Worm (Caenorhabditis elegans): ENCODE data around the gene sms-1.

Gene sms-1

DNA sequence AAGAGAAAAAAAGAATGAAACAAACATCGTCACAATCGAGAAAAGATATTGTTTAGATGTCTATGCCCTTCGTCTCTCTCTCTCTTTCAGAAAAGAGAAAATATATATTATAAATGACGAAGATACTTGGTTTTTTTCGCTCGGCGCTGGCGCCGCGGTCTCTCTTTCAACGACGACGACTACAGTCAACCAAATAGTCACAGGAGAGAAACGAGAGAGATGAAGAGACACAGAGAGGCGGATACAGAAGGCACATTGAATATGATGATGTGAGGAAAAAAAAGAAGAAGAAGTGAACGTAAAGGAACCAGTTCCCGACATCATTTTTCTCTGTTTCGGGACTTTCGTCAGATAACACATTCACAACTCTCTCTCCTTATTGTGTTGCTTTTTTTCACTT is 6.6 kb downstream of the sms-1 start:
- TF ChIP-seq ceh-24 (tag; optimal IDR thresholded peaks at IDR 0.05) (no peak), ceh-48 (tag; optimal IDR thresholded peaks at IDR 0.05) (no peak), C38D4.7 (GFP tag; optimal IDR thresholded peaks at IDR 0.05) (no peak), ama-1 (optimal IDR thresholded peaks at IDR 0.05) (no peak), hlh-30 (tag; optimal IDR thresholded peaks at IDR 0.05; ENCODE audit: insufficient read depth) (no peak), elt-2 (tag; optimal IDR thresholded peaks at IDR 0.05) (no peak), syd-9 (tag; optimal IDR thresholded peaks at IDR 0.05) (no peak), hlh-15 (tag; optimal IDR thresholded peaks at IDR 0.05) (no peak), rnt-1 (tag; optimal IDR thresholded peaks at IDR 0.05) (no peak), sox-4 (tag; optimal IDR thresholded peaks at IDR 0.05) (no peak), madf-2 (tag; optimal IDR thresholded peaks at IDR 0.05) (no peak), dmd-4 (tag; optimal IDR thresholded peaks at IDR 0.05; ENCODE audit: borderline replicate concordance) (no peak), T23F11.4 (GFP tag; optimal IDR thresholded peaks at IDR 0.05) (no peak), ceh-2 (tag; optimal IDR thresholded peaks at IDR 0.05) (no peak)

DNA sequence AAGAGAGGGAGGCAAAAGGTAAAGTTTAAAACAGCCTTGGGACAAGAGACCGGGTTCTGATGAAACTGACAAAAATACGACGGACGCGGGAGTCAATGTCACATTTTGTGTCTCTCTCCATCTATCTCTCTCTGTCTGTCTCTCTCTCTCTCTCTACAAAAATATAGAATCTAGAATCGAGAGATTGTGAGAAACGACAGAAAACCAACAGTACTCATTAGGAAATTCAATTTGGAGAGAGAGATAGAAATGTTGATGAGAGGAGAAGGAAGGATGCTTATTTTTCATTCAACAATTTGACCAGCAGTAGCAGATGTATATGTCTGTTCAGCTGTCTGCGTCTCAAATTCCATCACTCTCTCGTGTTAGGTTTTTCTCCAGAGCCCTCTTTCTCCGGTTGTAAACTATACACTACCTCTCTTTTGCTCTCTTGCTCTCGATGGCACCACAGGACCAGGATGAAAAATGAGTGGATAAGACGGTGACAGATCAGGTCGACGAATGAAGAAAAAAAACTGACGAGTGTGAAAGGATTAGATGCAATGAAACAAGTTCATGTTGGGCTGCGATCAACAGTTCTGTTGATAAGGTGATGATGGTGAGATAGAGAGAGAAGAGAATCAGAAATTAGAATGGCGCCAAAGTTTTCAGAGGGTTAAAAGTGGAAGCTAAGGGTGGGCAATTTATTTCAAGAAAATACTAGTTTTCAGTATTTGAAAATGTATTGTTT is 8.2 kb downstream of the sms-1 start:
- peak; percentile 7 for TF ChIP-seq tbx-2 (tag; optimal IDR thresholded peaks at IDR 0.05)
- peak; percentile 20 for TF ChIP-seq hlh-8 (tag; optimal IDR thresholded peaks at IDR 0.05)
- TF ChIP-seq eyg-1 (tag; optimal IDR thresholded peaks at IDR 0.05): no peak
- no peak for TF ChIP-seq unc-86 (tag; optimal IDR thresholded peaks at IDR 0.05)
- peak; percentile 25 for TF ChIP-seq nfya-1 (tag; optimal IDR thresholded peaks at IDR 0.05)
- peak; percentile 86 for TF ChIP-seq ceh-18 (tag; optimal IDR thresholded peaks at IDR 0.05)

DNA sequence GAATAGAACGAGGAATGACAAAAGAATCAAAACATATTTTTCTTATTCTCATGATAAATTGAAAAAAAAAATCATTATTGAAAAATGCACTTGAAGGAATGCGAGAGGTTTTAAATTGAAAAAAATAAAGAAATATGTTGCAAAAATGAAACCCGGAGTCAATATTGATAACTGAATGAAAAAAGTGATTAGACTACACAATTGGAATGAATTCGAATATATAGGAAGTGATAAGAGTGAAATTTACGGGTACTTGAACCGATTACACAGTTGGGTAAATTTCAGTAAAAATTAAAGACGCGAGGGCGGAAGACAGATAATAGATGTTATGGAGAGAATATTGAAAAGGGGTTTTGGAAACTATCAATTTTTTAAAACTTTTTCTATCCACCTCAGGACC is 8.9 kb downstream of the sms-1 start:
- TF ChIP-seq madf-2 (tag; optimal IDR thresholded peaks at IDR 0.05) (no peak), fax-1 (tag; optimal IDR thresholded peaks at IDR 0.05) (no peak), ceh-48 (tag; optimal IDR thresholded peaks at IDR 0.05) (no peak), unc-42 (tag; optimal IDR thresholded peaks at IDR 0.05) (no peak), pros-1 (tag; optimal IDR thresholded peaks at IDR 0.05) (no peak), ceh-19 (GFP tag; optimal IDR thresholded peaks at IDR 0.05) (no peak), pha-2 (tag; optimal IDR thresholded peaks at IDR 0.05) (no peak), ref-2 (tag; optimal IDR thresholded peaks at IDR 0.05) (no peak), tbx-2 (tag; optimal IDR thresholded peaks at IDR 0.05) (no peak), dmd-4 (tag; optimal IDR thresholded peaks at IDR 0.05; ENCODE audit: borderline replicate concordance) (no peak), che-1 (tag; optimal IDR thresholded peaks at IDR 0.05) (no peak), hlh-13 (GFP tag; optimal IDR thresholded peaks at IDR 0.05) (no peak), ttx-3 (tag; optimal IDR thresholded peaks at IDR 0.05) (no peak)

DNA sequence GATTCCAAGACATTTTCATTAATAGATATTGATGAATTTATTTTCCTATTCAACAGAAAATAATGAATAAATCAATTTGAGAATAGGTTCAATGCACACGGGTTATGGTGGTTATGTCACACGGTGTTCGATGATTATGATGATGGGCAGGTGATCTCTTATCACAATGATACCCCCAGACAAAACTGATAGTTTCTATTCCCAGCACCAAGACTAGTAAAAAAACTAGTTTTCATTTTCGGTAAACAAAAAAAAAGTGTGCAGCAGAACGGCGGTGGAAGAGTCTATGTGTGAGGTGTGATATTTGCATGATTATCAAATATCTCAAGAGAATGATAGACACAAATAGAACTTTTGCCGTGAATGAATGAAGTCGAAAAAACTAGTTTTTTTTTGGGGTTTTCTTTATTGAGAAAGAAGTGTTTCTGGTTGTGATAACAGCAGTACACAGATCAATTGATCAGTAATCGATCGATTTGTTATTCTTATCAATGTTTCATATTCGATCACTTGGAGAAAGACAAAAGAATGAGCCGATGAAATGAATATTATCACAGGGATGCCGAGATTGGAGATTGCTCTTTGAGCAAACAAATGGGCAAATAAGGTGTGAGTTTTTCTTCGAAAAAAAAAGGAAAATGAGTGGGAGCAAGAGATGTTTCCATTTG is 10.0 kb downstream of the sms-1 start:
- TF ChIP-seq Y22D7AL.16 (tag; optimal IDR thresholded peaks at IDR 0.05) (no peak), elt-2 (tag; optimal IDR thresholded peaks at IDR 0.05) (peak; percentile 46), dmd-4 (tag; optimal IDR thresholded peaks at IDR 0.05; ENCODE audit: borderline replicate concordance) (no peak), sox-4 (tag; optimal IDR thresholded peaks at IDR 0.05) (no peak), che-1 (tag; optimal IDR thresholded peaks at IDR 0.05) (no peak)

DNA sequence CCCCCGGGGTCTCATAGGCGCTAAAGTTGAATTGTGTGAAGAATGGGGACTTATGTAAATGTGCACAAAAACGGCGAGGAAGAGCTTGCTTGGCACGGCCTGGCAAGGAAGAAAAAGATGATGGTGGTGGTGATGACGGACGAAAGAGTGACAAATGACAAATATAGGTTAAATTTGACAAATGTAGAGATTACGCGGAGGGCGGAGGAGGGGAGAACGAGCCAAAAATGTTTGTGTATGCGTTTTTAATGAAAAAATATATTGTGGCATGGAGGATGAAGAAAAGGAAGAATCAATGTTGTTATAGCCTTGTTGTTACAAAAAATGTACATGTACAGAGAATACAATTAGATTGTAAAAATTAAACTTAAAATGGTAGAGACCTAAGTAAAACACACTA is 11.1 kb downstream of the sms-1 start:
- TF ChIP-seq C08G9.2 (tag; optimal IDR thresholded peaks at IDR 0.05) (no peak), ceh-18 (tag; optimal IDR thresholded peaks at IDR 0.05) (peak; percentile 1)

Measured in whole organism, late embryonic.